Worm (Caenorhabditis elegans) whole organism, L1 larva: ENCODE measurements around the gene lron-1.
A peak's percentile ranks its signal among the peaks of the same experiment; 100 is the strongest.

Experiments
- ces-1 ChIP-seq: fragments of 150-350 bp; optimal IDR thresholded peaks from 2 replicates; lab custom pipeline; 2014; ENCODE audit warnings: missing biosample characterization, missing genetic modification reagents, missing genetic modification characterization
- egl-13 ChIP-seq: sonication (generic microtip); optimal IDR thresholded peaks from 2 replicates; lab custom pipeline; 2016; ENCODE audit warnings: missing genotype, missing genetic modification reagents, missing genetic modification characterization, missing compliant biosample characterization
- elt-3 ChIP-seq, 6 experiments: fragments of 150-350 bp in 1 of 6; sonication (generic microtip); optimal IDR thresholded peaks; 2 replicates each; lab custom pipeline; 2017 to 2018; ENCODE audit warnings: missing biosample characterization in 6 of 6, missing genetic modification characterization in 6 of 6, inconsistent platforms in 1 of 6
- nhr-12 ChIP-seq: sonication (generic microtip); optimal IDR thresholded peaks from 2 replicates; lab custom pipeline; 2017; ENCODE audit warnings: missing biosample characterization, missing genetic modification characterization
- nhr-19 ChIP-seq: fragments of 200-800 bp; sonication (Bioruptor generic); conservative IDR thresholded peaks from 2 replicates; pipeline ENCODE4 v1.3.6; 2022; ENCODE audit warnings: missing genetic modification characterization, missing compliant biosample characterization
- nhr-237 ChIP-seq: fragments of 150-350 bp; optimal IDR thresholded peaks from 2 replicates; lab custom pipeline; 2014; ENCODE audit warnings: missing biosample characterization, missing genetic modification characterization
- nhr-84 ChIP-seq: sonication (generic microtip); optimal IDR thresholded peaks from 2 replicates; lab custom pipeline; 2017; ENCODE audit warnings: missing biosample characterization, missing genetic modification characterization
- snpc-4 ChIP-seq: fragments of 150-350 bp; optimal IDR thresholded peaks from 2 replicates; lab custom pipeline; 2014; ENCODE audit warnings: missing biosample characterization, missing genetic modification characterization
- unc-130 ChIP-seq: fragments of 150-350 bp; optimal IDR thresholded peaks from 2 replicates; lab custom pipeline; 2017; ENCODE audit warnings: missing biosample characterization, missing genetic modification characterization, inconsistent platforms
- vab-15 ChIP-seq: sonication (generic microtip); optimal IDR thresholded peaks from 2 replicates; lab custom pipeline; 2017; ENCODE audit warnings: missing genotype, mild to moderate bottlenecking, missing genetic modification characterization, missing compliant biosample characterization

DNA sequence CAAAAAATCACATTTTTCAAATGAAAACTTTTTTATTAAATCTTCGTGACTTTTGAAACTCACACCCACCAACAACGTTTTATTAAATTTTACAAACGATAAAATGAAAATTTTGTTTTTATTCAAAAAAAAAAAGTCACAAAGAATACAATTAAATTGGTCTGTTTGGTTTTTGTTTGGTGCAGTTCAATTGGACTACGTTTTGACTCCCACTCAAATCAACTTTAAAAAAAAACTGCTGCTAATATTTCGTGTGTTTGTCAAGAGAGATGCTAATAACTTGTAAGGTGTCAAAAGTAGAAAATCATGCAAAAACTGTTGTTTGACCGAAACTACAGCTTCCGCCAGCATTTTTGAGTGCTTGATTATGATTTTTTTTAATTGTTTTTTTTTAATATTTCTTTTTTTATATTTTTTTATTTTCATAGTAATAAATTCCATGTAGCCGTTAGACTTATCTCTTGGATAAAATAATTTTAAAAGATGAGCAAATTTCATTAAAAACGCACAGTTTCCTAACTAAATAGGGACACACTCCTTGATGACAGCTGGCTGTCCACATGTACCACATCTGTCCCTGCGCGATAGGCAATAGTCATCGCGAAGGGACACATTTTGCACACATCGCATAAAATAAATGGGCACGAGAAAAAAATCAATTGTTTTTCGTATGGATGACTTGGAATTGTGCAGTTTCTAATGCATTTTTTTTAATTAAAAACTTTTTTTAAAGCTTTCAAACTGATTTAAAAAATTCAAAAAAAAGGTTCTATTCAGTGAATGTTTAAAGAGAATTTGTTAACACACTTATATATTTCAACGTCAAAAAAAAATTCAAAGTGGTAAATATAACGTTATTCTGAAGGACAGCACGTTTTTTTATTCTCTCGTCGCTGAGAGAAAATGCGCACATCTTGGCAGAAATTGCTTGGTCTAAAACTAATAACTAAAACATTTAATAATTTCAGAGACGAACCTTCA is 46.9 kb upstream of the lron-1 start:
- TF ChIP-seq ces-1 (GFP tag; lab: Kevin White, UChicago) (peak; percentile 95), nhr-237 (tag; lab: Kevin White, UChicago) (peak; percentile 99), vab-15 (tag; lab: Kevin White, UChicago) (no peak), unc-130 (peak; percentile 92), nhr-12 (tag; lab: Kevin White, UChicago) (peak; percentile 83), egl-13 (tag; lab: Kevin White, UChicago) (peak; percentile 99), nhr-19 (peak; percentile 98), elt-3 (tag; optimal IDR thresholded peaks at IDR 0.05; lab: Kevin White, UChicago) (peak; percentile 50 to 99 (median 88)), snpc-4 (tag; lab: Kevin White, UChicago) (peak; percentile 94), nhr-84 (tag; lab: Kevin White, UChicago) (no peak)
